Fruit fly (Drosophila melanogaster): ENCODE measurements around the gene cal1.

The cal1 gene

dm6 chr3R:17121277-17121676 lies 33.2 kb downstream of the cal1 start, which contains the start of gene CG42779:
TSS of gene CG42779 (plus strand) at chr3R:17121577.
- TF ChIP-seq CG12768 (GFP tag; optimal IDR thresholded peaks at IDR 0.05) (no peak), CG11617 (GFP tag; optimal IDR thresholded peaks at IDR 0.05) (no peak), pad (GFP tag; optimal IDR thresholded peaks at IDR 0.05) (no peak), tj (GFP tag; optimal IDR thresholded peaks at IDR 0.05) (no peak), CG33017 (tag; optimal IDR thresholded peaks at IDR 0.05) (no peak)

dm6 chr3R:17122796-17123504 lies 34.9 kb downstream of the cal1 start:
- TF ChIP-seq Mnt (GFP tag; optimal IDR thresholded peaks at IDR 0.05) (no peak), kay (GFP tag; ENCODE audit: borderline replicate concordance) (no peak), CG1620 (GFP tag; optimal IDR thresholded peaks at IDR 0.05) (no peak), CG5204 (GFP tag; optimal IDR thresholded peaks at IDR 0.05) (no peak), cic (GFP tag; optimal IDR thresholded peaks at IDR 0.05) (no peak), tj (GFP tag; optimal IDR thresholded peaks at IDR 0.05) (no peak), CG7101 (tag; optimal IDR thresholded peaks at IDR 0.05) (no peak), Clk (GFP tag; optimal IDR thresholded peaks at IDR 0.05) (no peak), Crg-1 (GFP tag; optimal IDR thresholded peaks at IDR 0.05) (no peak), pad (GFP tag; optimal IDR thresholded peaks at IDR 0.05) (no peak)

- TF ChIP-seq tj (GFP tag; optimal IDR thresholded peaks at IDR 0.05) = no peak
- no peak for TF ChIP-seq CG7045 (GFP tag; optimal IDR thresholded peaks at IDR 0.05)
- TF ChIP-seq Hr96 (GFP tag; optimal IDR thresholded peaks at IDR 0.05) = no peak
- no peak for TF ChIP-seq CG14711 (tag; optimal IDR thresholded peaks at IDR 0.05)
- TF ChIP-seq CG7101 (tag; optimal IDR thresholded peaks at IDR 0.05) = no peak
Observed at dm6 chr3R:17124177-17124576, 36.1 kb downstream of the cal1 start, which contains the start of gene CG45079. TSS of gene CG45079 (plus strand) at chr3R:17124477.

- TF ChIP-seq pad (GFP tag; optimal IDR thresholded peaks at IDR 0.05) (no peak), cnc (optimal IDR thresholded peaks at IDR 0.05) (no peak), cic (GFP tag; optimal IDR thresholded peaks at IDR 0.05) (no peak), CG14711 (tag; optimal IDR thresholded peaks at IDR 0.05) (no peak), CG7101 (tag; optimal IDR thresholded peaks at IDR 0.05) (no peak), Hr96 (GFP tag; optimal IDR thresholded peaks at IDR 0.05) (no peak), ovo (GFP tag; optimal IDR thresholded peaks at IDR 0.05) (no peak), Clk (GFP tag; optimal IDR thresholded peaks at IDR 0.05) (no peak), toe (GFP tag; optimal IDR thresholded peaks at IDR 0.05) (no peak), Mnt (GFP tag; optimal IDR thresholded peaks at IDR 0.05) (no peak), CG7045 (GFP tag; optimal IDR thresholded peaks at IDR 0.05) (no peak), Crg-1 (GFP tag; optimal IDR thresholded peaks at IDR 0.05) (no peak), CG11617 (GFP tag; optimal IDR thresholded peaks at IDR 0.05) (no peak), bab1 (GFP tag; optimal IDR thresholded peaks at IDR 0.05) (no peak), CG12768 (GFP tag; optimal IDR thresholded peaks at IDR 0.05) (no peak)
Observed at dm6 chr3R:17125339-17126044, 37.4 kb downstream of the cal1 start, which contains the start of gene cher. TSS of gene cher (minus strand) at chr3R:17125389.

- TF ChIP-seq ovo (GFP tag; optimal IDR thresholded peaks at IDR 0.05) = no peak
- no peak for TF ChIP-seq pad (GFP tag; optimal IDR thresholded peaks at IDR 0.05)
- TF ChIP-seq CG7045 (GFP tag; optimal IDR thresholded peaks at IDR 0.05) = no peak
- no peak for TF ChIP-seq cic (GFP tag; optimal IDR thresholded peaks at IDR 0.05)
- no peak for TF ChIP-seq CG11617 (GFP tag; optimal IDR thresholded peaks at IDR 0.05)
- TF ChIP-seq CG5204 (GFP tag; optimal IDR thresholded peaks at IDR 0.05) = no peak
- TF ChIP-seq CG12768 (GFP tag; optimal IDR thresholded peaks at IDR 0.05) = no peak
- no peak for TF ChIP-seq CG1620 (GFP tag; optimal IDR thresholded peaks at IDR 0.05)
- no peak for TF ChIP-seq cnc (optimal IDR thresholded peaks at IDR 0.05)
- no peak for TF ChIP-seq Crg-1 (GFP tag; optimal IDR thresholded peaks at IDR 0.05)
- TF ChIP-seq CG33017 (tag; optimal IDR thresholded peaks at IDR 0.05) = no peak
Observed at dm6 chr3R:17126838-17127237, 38.8 kb downstream of the cal1 start, which contains the start of the genes CG17477 and CG31269. TSS of gene CG17477 (minus strand) at chr3R:17126938. TSS of gene CG31269 (plus strand) at chr3R:17127126.

dm6 chr3R:17127912-17128311 lies 39.8 kb downstream of the cal1 start, which contains the start of gene CG31265:
TSS of gene CG31265 (plus strand) at chr3R:17128212.
- TF ChIP-seq CG14711 (tag; optimal IDR thresholded peaks at IDR 0.05) = no peak
- TF ChIP-seq pad (GFP tag; optimal IDR thresholded peaks at IDR 0.05) = no peak
- no peak for TF ChIP-seq cic (GFP tag; optimal IDR thresholded peaks at IDR 0.05)
- no peak for TF ChIP-seq Hr96 (GFP tag; optimal IDR thresholded peaks at IDR 0.05)
- no peak for TF ChIP-seq bab1 (GFP tag; optimal IDR thresholded peaks at IDR 0.05)
- TF ChIP-seq Mnt (GFP tag; optimal IDR thresholded peaks at IDR 0.05) = no peak
- no peak for TF ChIP-seq CG33017 (tag; optimal IDR thresholded peaks at IDR 0.05)
- TF ChIP-seq kay (GFP tag; ENCODE audit: borderline replicate concordance) = no peak

dm6 chr3R:17130326-17130725 lies 42.2 kb downstream of the cal1 start, which contains the start of gene CG17475:
TSS of gene CG17475 (minus strand) at chr3R:17130426.
- TF ChIP-seq Clk (GFP tag; optimal IDR thresholded peaks at IDR 0.05) (no peak), bab1 (GFP tag; optimal IDR thresholded peaks at IDR 0.05) (no peak), kay (GFP tag; ENCODE audit: borderline replicate concordance) (no peak), CG7101 (tag; optimal IDR thresholded peaks at IDR 0.05) (no peak), CG1620 (GFP tag; optimal IDR thresholded peaks at IDR 0.05) (no peak), CG7045 (GFP tag; optimal IDR thresholded peaks at IDR 0.05) (no peak), Mnt (GFP tag; optimal IDR thresholded peaks at IDR 0.05) (no peak), ovo (GFP tag; optimal IDR thresholded peaks at IDR 0.05) (no peak), tj (GFP tag; optimal IDR thresholded peaks at IDR 0.05) (no peak), cnc (optimal IDR thresholded peaks at IDR 0.05) (no peak)

All from whole organism, adult.